Fruit fly (Drosophila melanogaster) whole organism, prepupa: ENCODE results near the gene Reph.

Experiments
- Blimp-1 ChIP-seq: fragments of 200-800 bp; sonication (Bioruptor generic); optimal IDR thresholded peaks from 3 replicates; lab custom pipeline; 2017; ENCODE audit warnings: missing biosample characterization, missing genetic modification characterization, mild to moderate bottlenecking, moderate library complexity, missing genetic modification reagents
- CG10631 ChIP-seq: fragments of 200-800 bp; sonication (Bioruptor generic); optimal IDR thresholded peaks from 2 replicates; lab custom pipeline; 2016; ENCODE audit warnings: missing biosample characterization, missing genetic modification characterization
- CG11294 ChIP-seq: fragments of 200-800 bp; sonication (Bioruptor generic); IDR thresholded peaks from 2 replicates; pipeline ENCODE4 v1.3.6; 2022; ENCODE audit warnings: missing biosample characterization, missing genetic modification characterization
- CG15336 ChIP-seq: fragments of 200-800 bp; sonication (Bioruptor generic); IDR thresholded peaks from 2 replicates; pipeline ENCODE4 v1.3.6; 2022; ENCODE audit warnings: missing biosample characterization, missing genetic modification characterization
- CG1621 ChIP-seq: fragments of 200-800 bp; sonication (Bioruptor generic); optimal IDR thresholded peaks from 3 replicates; lab custom pipeline; 2018; ENCODE audit warnings: missing biosample characterization, mild to moderate bottlenecking, missing genetic modification characterization
- CG31627 ChIP-seq: fragments of 200-800 bp; sonication (Bioruptor generic); optimal IDR thresholded peaks from 3 replicates; lab custom pipeline; 2016; ENCODE audit warnings: missing biosample characterization, missing genetic modification characterization
- CG32006 ChIP-seq: fragments of 200-800 bp; sonication (Bioruptor generic); optimal IDR thresholded peaks from 3 replicates; lab custom pipeline; 2017; ENCODE audit warnings: missing biosample characterization, mild to moderate bottlenecking, missing genetic modification characterization
- CG34406 ChIP-seq: fragments of 200-800 bp; sonication (Bioruptor generic); optimal IDR thresholded peaks from 3 replicates; lab custom pipeline; 2016; ENCODE audit warnings: missing biosample characterization, missing genetic modification characterization
- CG3919 ChIP-seq: fragments of 200-800 bp; sonication (Bioruptor generic); optimal IDR thresholded peaks from 3 replicates; lab custom pipeline; 2016; ENCODE audit warnings: missing biosample characterization, missing genetic modification characterization
- CG4318 ChIP-seq: fragments of 200-800 bp; sonication (Bioruptor generic); optimal IDR thresholded peaks from 3 replicates; lab custom pipeline; 2017; ENCODE audit warnings: missing biosample characterization, mild to moderate bottlenecking, missing genetic modification characterization
- CG6163 ChIP-seq: fragments of 200-800 bp; sonication (Bioruptor generic); IDR thresholded peaks from 3 replicates; pipeline ENCODE4 v1.3.6; 2022; ENCODE audit warnings: missing biosample characterization, missing genetic modification characterization
- CG6276 ChIP-seq: fragments of 200-800 bp; sonication (Bioruptor generic); optimal IDR thresholded peaks from 2 replicates; lab custom pipeline; 2017; ENCODE audit warnings: missing biosample characterization, mild to moderate bottlenecking, missing genetic modification characterization
- CG6792 ChIP-seq: fragments of 200-800 bp; sonication (Bioruptor generic); optimal IDR thresholded peaks from 3 replicates; lab custom pipeline; 2016; ENCODE audit warnings: missing biosample characterization, missing genetic modification characterization
- CG6854 ChIP-seq: fragments of 200-800 bp; sonication (Bioruptor generic); optimal IDR thresholded peaks from 2 replicates; lab custom pipeline; 2017; ENCODE audit warnings: missing biosample characterization, mild to moderate bottlenecking, missing genetic modification characterization
- CG7368 ChIP-seq: fragments of 200-800 bp; sonication (Bioruptor generic); optimal IDR thresholded peaks from 3 replicates; lab custom pipeline; 2016; ENCODE audit warnings: missing biosample characterization, missing genetic modification characterization
- CG8119 ChIP-seq: fragments of 200-800 bp; sonication (Bioruptor generic); IDR thresholded peaks from 3 replicates; pipeline ENCODE4 v1.3.6; 2022; ENCODE audit warnings: missing biosample characterization, missing genetic modification characterization
- Eip75B ChIP-seq: fragments of 200-800 bp; sonication (Bioruptor generic); optimal IDR thresholded peaks from 3 replicates; lab custom pipeline; 2016; ENCODE audit warnings: missing biosample characterization, missing genetic modification characterization
- Eip78C ChIP-seq: fragments of 200-800 bp; sonication (Bioruptor generic); peaks from one replicate; lab custom pipeline; 2016; ENCODE audit warnings: missing biosample characterization, missing genetic modification characterization
- Eip93F ChIP-seq: fragments of 200-800 bp; sonication (Bioruptor generic); optimal IDR thresholded peaks from 2 replicates; lab custom pipeline; 2016; ENCODE audit warnings: missing biosample characterization, mild to moderate bottlenecking, missing genetic modification characterization
- Ets21C ChIP-seq: fragments of 200-800 bp; sonication (Bioruptor generic); optimal IDR thresholded peaks from 3 replicates; lab custom pipeline; 2016; ENCODE audit warnings: missing biosample characterization, missing genetic modification characterization
- Hr39 ChIP-seq: fragments of 200-800 bp; sonication (Bioruptor generic); optimal IDR thresholded peaks from 2 replicates; lab custom pipeline; 2016; ENCODE audit warnings: missing biosample characterization, missing genetic modification characterization
- Lpt ChIP-seq: fragments of 200-800 bp; sonication (Bioruptor generic); optimal IDR thresholded peaks from 3 replicates; lab custom pipeline; 2016; ENCODE audit warnings: missing biosample characterization, missing genetic modification characterization
- Met ChIP-seq: fragments of 200-800 bp; sonication (Bioruptor generic); optimal IDR thresholded peaks from 3 replicates; lab custom pipeline; 2016; ENCODE audit warnings: missing biosample characterization, missing genetic modification characterization
- OdsH ChIP-seq: fragments of 200-800 bp; sonication (Bioruptor generic); optimal IDR thresholded peaks from 3 replicates; lab custom pipeline; 2016; ENCODE audit warnings: missing biosample characterization, missing genetic modification characterization
- Smox ChIP-seq: fragments of 200-800 bp; sonication (Bioruptor generic); optimal IDR thresholded peaks from 3 replicates; lab custom pipeline; 2016; ENCODE audit warnings: missing biosample characterization, missing genetic modification characterization
- Sox102F ChIP-seq: fragments of 200-800 bp; sonication (Bioruptor generic); optimal IDR thresholded peaks from 2 replicates; lab custom pipeline; 2016; ENCODE audit warnings: missing biosample characterization, mild to moderate bottlenecking, missing genetic modification characterization
- Sox14 ChIP-seq: fragments of 200-800 bp; sonication (Bioruptor generic); optimal IDR thresholded peaks from 3 replicates; lab custom pipeline; 2016; ENCODE audit warnings: missing biosample characterization, missing genetic modification characterization
- Sox15 ChIP-seq: fragments of 200-800 bp; sonication (Bioruptor generic); optimal IDR thresholded peaks from 3 replicates; lab custom pipeline; 2016; ENCODE audit warnings: missing biosample characterization, missing genetic modification characterization
- achi ChIP-seq: fragments of 200-800 bp; sonication (Bioruptor generic); optimal IDR thresholded peaks from 3 replicates; lab custom pipeline; 2016; ENCODE audit warnings: missing biosample characterization, missing genetic modification characterization
- acj6 ChIP-seq: fragments of 200-800 bp; sonication (Bioruptor generic); optimal IDR thresholded peaks from 3 replicates; lab custom pipeline; 2016; ENCODE audit warnings: missing biosample characterization, missing genetic modification characterization
- dac ChIP-seq: fragments of 200-800 bp; sonication (Bioruptor generic); optimal IDR thresholded peaks from 2 replicates; lab custom pipeline; 2017; ENCODE audit warnings: missing biosample characterization, mild to moderate bottlenecking, missing genetic modification characterization
- dsx ChIP-seq: fragments of 200-800 bp; optimal IDR thresholded peaks from 3 replicates; lab custom pipeline; 2019; ENCODE audit warnings: missing biosample characterization, mild to moderate bottlenecking, missing genetic modification characterization, moderate library complexity; ENCODE audit not compliant: poor library complexity, severe bottlenecking
- eg ChIP-seq: fragments of 200-800 bp; sonication (Bioruptor generic); IDR thresholded peaks from 3 replicates; pipeline ENCODE4 v1.3.6; 2022; ENCODE audit warnings: missing biosample characterization, missing genetic modification characterization
- esn ChIP-seq: fragments of 200-800 bp; sonication (Bioruptor generic); optimal IDR thresholded peaks from 2 replicates; lab custom pipeline; 2016; ENCODE audit warnings: missing biosample characterization, mild to moderate bottlenecking, missing genetic modification characterization, moderate library complexity
- lz ChIP-seq: fragments of 200-800 bp; sonication (Bioruptor generic); optimal IDR thresholded peaks from 3 replicates; lab custom pipeline; 2016; ENCODE audit warnings: missing biosample characterization, missing genetic modification characterization
- net ChIP-seq: fragments of 200-800 bp; sonication (Bioruptor generic); optimal IDR thresholded peaks from 3 replicates; lab custom pipeline; 2016; ENCODE audit warnings: missing biosample characterization, missing genetic modification characterization
- pdm3 ChIP-seq: fragments of 200-800 bp; sonication (Bioruptor generic); optimal IDR thresholded peaks from 3 replicates; lab custom pipeline; 2016; ENCODE audit warnings: missing biosample characterization, missing genetic modification characterization
- spab ChIP-seq: fragments of 200-800 bp; sonication (Bioruptor generic); optimal IDR thresholded peaks from 2 replicates; lab custom pipeline; 2017; ENCODE audit warnings: missing biosample characterization, mild to moderate bottlenecking, missing genetic modification characterization, missing genetic modification reagents
- svp ChIP-seq: fragments of 200-800 bp; sonication (Bioruptor generic); peaks from one replicate; lab custom pipeline; 2016; ENCODE audit warnings: missing biosample characterization, missing genetic modification characterization
- topi ChIP-seq: fragments of 200-800 bp; sonication (Bioruptor generic); optimal IDR thresholded peaks from 3 replicates; lab custom pipeline; 2016; ENCODE audit warnings: missing biosample characterization, missing genetic modification characterization
- vri ChIP-seq: fragments of 200-800 bp; sonication (Bioruptor generic); optimal IDR thresholded peaks from 3 replicates; lab custom pipeline; 2016; ENCODE audit warnings: missing biosample characterization, mild to moderate bottlenecking, missing genetic modification characterization

The Reph gene

DNA sequence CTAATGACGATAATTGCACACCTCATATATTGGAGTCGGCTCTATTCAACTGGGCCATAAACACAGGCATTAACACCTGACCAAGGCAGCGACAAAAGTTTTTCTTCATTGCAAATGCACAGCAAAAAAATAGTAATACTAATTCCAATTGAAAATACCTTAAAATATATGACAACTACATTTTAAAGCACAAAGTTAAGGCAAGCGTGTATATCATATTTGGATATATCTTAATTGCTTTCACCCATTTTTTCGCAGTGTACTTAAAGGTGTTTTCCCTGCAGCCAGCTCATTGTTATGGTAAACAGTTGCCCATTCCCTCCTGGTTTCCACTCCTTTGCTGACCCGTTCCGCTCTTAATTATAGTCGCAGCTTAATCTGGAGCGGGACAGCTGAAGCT is 37.6 kb downstream of the Reph start (continued):
- TF ChIP-seq spab (GFP tag; lab: Kevin White, UChicago) (peak; percentile 5), esn (GFP tag; lab: Kevin White, UChicago) (no peak), svp (GFP tag; lab: Kevin White, UChicago) (no peak), CG32006 (GFP tag; lab: Kevin White, UChicago) (no peak), Met (GFP tag; lab: Kevin White, UChicago) (peak; percentile 4), topi (GFP tag; lab: Kevin White, UChicago) (peak; percentile 11), CG10631 (GFP tag; lab: Kevin White, UChicago) (peak; percentile 11), dsx (GFP tag; lab: Kevin White, UChicago) (peak; percentile 1), Eip75B (GFP tag; lab: Kevin White, UChicago) (no peak), Eip93F (GFP tag; lab: Kevin White, UChicago) (no peak), CG7368 (no peak), OdsH (GFP tag; lab: Kevin White, UChicago) (no peak), CG6163 (GFP tag; lab: Robert Waterston, UW) (0 out of 3 replicates have a peak, but pooled peaks have one; percentile 18), CG11294 (GFP tag; lab: Robert Waterston, UW) (no peak), Sox102F (GFP tag; lab: Kevin White, UChicago) (no peak), CG31627 (no peak), Sox15 (GFP tag; lab: Kevin White, UChicago) (no peak), dac (GFP tag; lab: Kevin White, UChicago) (no peak), CG6792 (GFP tag; lab: Kevin White, UChicago) (no peak), CG34406 (GFP tag; lab: Kevin White, UChicago) (no peak), Eip78C (GFP tag; lab: Kevin White, UChicago) (peak; percentile 56), CG8119 (GFP tag; lab: Robert Waterston, UW) (no peak), CG6854 (no peak), vri (GFP tag; lab: Kevin White, UChicago) (no peak), CG3919 (GFP tag; lab: Kevin White, UChicago) (peak; percentile 14), Blimp-1 (GFP tag; lab: Kevin White, UChicago) (no peak), CG4318 (GFP tag; lab: Kevin White, UChicago) (no peak), eg (GFP tag; lab: Robert Waterston, UW) (no peak), Smox (no peak)

DNA sequence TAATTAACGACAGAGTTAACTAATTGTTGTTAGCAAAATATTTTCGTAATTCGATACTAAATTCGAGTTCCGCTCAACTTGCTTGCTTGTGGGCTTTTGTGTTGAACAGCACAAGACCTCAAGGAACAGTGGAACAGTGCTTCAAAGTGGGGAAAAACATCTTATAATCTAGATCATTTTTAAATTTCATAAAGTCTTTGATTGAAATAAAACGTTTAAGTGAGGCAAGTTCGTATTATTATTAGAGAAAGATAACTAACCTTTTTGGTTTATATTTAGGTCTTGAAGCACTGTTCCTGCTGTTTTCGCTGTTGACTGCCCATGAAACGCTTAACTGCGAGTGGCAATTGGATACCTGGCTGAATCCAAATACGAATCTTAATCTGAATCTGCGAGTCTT is 40.8 kb downstream of the Reph start:
- TF ChIP-seq Met (GFP tag; lab: Kevin White, UChicago) (no peak), esn (GFP tag; lab: Kevin White, UChicago) (peak; percentile 55), Hr39 (peak; percentile 49), achi (GFP tag; lab: Kevin White, UChicago) (no peak), OdsH (GFP tag; lab: Kevin White, UChicago) (peak; percentile 21), lz (peak; percentile 26), CG1621 (tag; lab: Kevin White, UChicago) (no peak), acj6 (peak; percentile 33), Sox14 (peak; percentile 28), CG6276 (GFP tag; lab: Kevin White, UChicago) (no peak), Lpt (GFP tag; lab: Kevin White, UChicago) (no peak), CG6163 (GFP tag; lab: Robert Waterston, UW) (no peak), vri (GFP tag; lab: Kevin White, UChicago) (peak; percentile 41), CG15336 (GFP tag; lab: Robert Waterston, UW) (no peak), spab (GFP tag; lab: Kevin White, UChicago) (no peak), CG32006 (GFP tag; lab: Kevin White, UChicago) (peak; percentile 9), Sox102F (GFP tag; lab: Kevin White, UChicago) (peak; percentile 53), CG6854 (no peak), net (peak; percentile 5), CG34406 (GFP tag; lab: Kevin White, UChicago) (peak; percentile 33), CG10631 (GFP tag; lab: Kevin White, UChicago) (no peak), pdm3 (GFP tag; lab: Kevin White, UChicago) (peak; percentile 37), Smox (peak; percentile 43), Eip75B (GFP tag; lab: Kevin White, UChicago) (peak; percentile 11), Ets21C (GFP tag; lab: Kevin White, UChicago) (peak; percentile 24)
- TF ChIP-seq, all 60 proteins: peak for 15
